Worm (Caenorhabditis elegans) whole organism, midembryonic: Measurements from ENCODE around the gene clec-176.
A peak's percentile ranks its signal among the peaks of the same experiment; 100 is the strongest.
"Not testable (repeated sequence)": the region's sequence is repeated elsewhere in the genome, so short reads cannot be mapped to it uniquely, and the experiment has no call there.

Source experiments
- T22C8.4 ChIP-seq: fragments of 200-800 bp; sonication (Bioruptor generic); IDR thresholded peaks from 2 replicates; pipeline ENCODE4 v1.3.6; 2022; ENCODE audit warnings: missing genetic modification characterization, missing compliant biosample characterization
- cog-1 ChIP-seq: sonication (generic microtip); optimal IDR thresholded peaks from 2 replicates; lab custom pipeline; 2016; ENCODE audit warnings: missing genetic modification characterization, missing compliant biosample characterization
- flt-1 ChIP-seq: fragments of 200-800 bp; sonication (Bioruptor generic); IDR thresholded peaks from 2 replicates; pipeline ENCODE4 v1.3.6; 2022; ENCODE audit warnings: missing genetic modification characterization, missing compliant biosample characterization
- klf-2 ChIP-seq: fragments of 200-800 bp; sonication (Bioruptor generic); conservative IDR thresholded peaks from 2 replicates; pipeline ENCODE4 v1.3.6; 2022; ENCODE audit warnings: missing genetic modification reagents, missing genetic modification characterization, missing compliant biosample characterization
- med-1 ChIP-seq: sonication (generic microtip); optimal IDR thresholded peaks from 2 replicates; lab custom pipeline; 2017; ENCODE audit warnings: missing genetic modification characterization, mild to moderate bottlenecking, missing compliant biosample characterization, antibody characterized with exemption, missing genetic modification reagents; ENCODE audit not compliant: insufficient read depth
- ref-1 ChIP-seq: fragments of 200-800 bp; sonication (Bioruptor generic); conservative IDR thresholded peaks from 2 replicates; pipeline ENCODE4 v1.3.6; 2022; ENCODE audit warnings: missing genetic modification reagents, missing genetic modification characterization, missing compliant biosample characterization
- tab-1 ChIP-seq: fragments of 200-800 bp; sonication (Bioruptor generic); IDR thresholded peaks from 2 replicates; pipeline ENCODE4 v1.3.6; 2022; ENCODE audit warnings: missing genetic modification characterization, missing compliant biosample characterization
- ztf-23 ChIP-seq: fragments of 200-800 bp; sonication (Bioruptor generic); IDR thresholded peaks from 2 replicates; pipeline ENCODE4 v1.3.6; 2022; ENCODE audit warnings: missing genetic modification reagents, missing genetic modification characterization, missing compliant biosample characterization
- ztf-29 ChIP-seq: fragments of 200-800 bp; sonication (Bioruptor generic); IDR thresholded peaks from 2 replicates; pipeline ENCODE4 v1.3.6; 2022; ENCODE audit warnings: missing genetic modification reagents, missing genetic modification characterization, missing compliant biosample characterization

The clec-176 gene

ce11 chrIV:5002448-5002847 is 18.6 kb downstream of the clec-176 start, which contains the start of gene pes-1:
Gene pes-1 (plus strand): TSS chrIV:5002748.
- TF ChIP-seq klf-2 (GFP tag; lab: Robert Waterston, UW) (no peak), cog-1 (no peak), ref-1 (GFP tag; lab: Robert Waterston, UW) (no peak), flt-1 (GFP tag; lab: Robert Waterston, UW) (no peak), ztf-29 (GFP tag; lab: Robert Waterston, UW) (no peak), med-1 (GFP tag; lab: Kevin White, UChicago) (no peak), ztf-23 (no peak), T22C8.4 (GFP tag; lab: Robert Waterston, UW) (no peak), tab-1 (GFP tag; lab: Robert Waterston, UW) (no peak)

ce11 chrIV:5005154-5005553 is 21.3 kb downstream of the clec-176 start:
- TF ChIP-seq ztf-29 (GFP tag; lab: Robert Waterston, UW) (no peak), med-1 (GFP tag; lab: Kevin White, UChicago) (no peak), klf-2 (GFP tag; lab: Robert Waterston, UW) (no peak), T22C8.4 (GFP tag; lab: Robert Waterston, UW) (no peak), flt-1 (GFP tag; lab: Robert Waterston, UW) (no peak), tab-1 (GFP tag; lab: Robert Waterston, UW) (no peak), ztf-23 (no peak), ref-1 (GFP tag; lab: Robert Waterston, UW) (no peak), cog-1 (no peak)

- TF ChIP-seq flt-1 (GFP tag; lab: Robert Waterston, UW) = no peak
- TF ChIP-seq tab-1 (GFP tag; lab: Robert Waterston, UW) = no peak
These were observed 24.5 kb downstream of the clec-176 start, which contains the start of gene srm-2 for ce11 chrIV:5008378-5008777. Gene srm-2 (plus strand): TSS chrIV:5008678.

- TF ChIP-seq med-1 (GFP tag; lab: Kevin White, UChicago) (no peak), ref-1 (GFP tag; lab: Robert Waterston, UW) (no peak), T22C8.4 (GFP tag; lab: Robert Waterston, UW) (no peak), klf-2 (GFP tag; lab: Robert Waterston, UW) (no peak), tab-1 (GFP tag; lab: Robert Waterston, UW) (no peak), ztf-29 (GFP tag; lab: Robert Waterston, UW) (no peak), flt-1 (GFP tag; lab: Robert Waterston, UW) (no peak), ztf-23 (no peak), cog-1 (no peak)
These were observed 28.4 kb downstream of the clec-176 start, which contains the start of gene srm-1 for ce11 chrIV:5012241-5012640. Gene srm-1 (plus strand): TSS chrIV:5012541.

- TF ChIP-seq ztf-29, flt-1, T22C8.4 (GFP tag; lab: Robert Waterston, UW): not testable (repeated sequence)
These were observed 32.6 kb downstream of the clec-176 start, which contains the start of gene ssq-4 for ce11 chrIV:5016461-5016860. Gene ssq-4 (plus strand): TSS chrIV:5016479.

- TF ChIP-seq tab-1 (GFP tag; lab: Robert Waterston, UW) = 0 out of 2 replicates have a peak, but pooled peaks have one; percentile 9
These were observed 33.2 kb downstream of the clec-176 start, which contains the start of gene T28H11.7 for ce11 chrIV:5017075-5017474. Gene T28H11.7 (minus strand): TSS chrIV:5017175.

ce11 chrIV:5020533-5020932 is 36.7 kb downstream of the clec-176 start, which contains the start of gene T28H11.8:
Gene T28H11.8 (minus strand): TSS chrIV:5020633.
- TF ChIP-seq ztf-23 (no peak), tab-1 (GFP tag; lab: Robert Waterston, UW) (no peak), klf-2 (GFP tag; lab: Robert Waterston, UW) (no peak), T22C8.4 (GFP tag; lab: Robert Waterston, UW) (no peak), ref-1 (GFP tag; lab: Robert Waterston, UW) (no peak), med-1 (GFP tag; lab: Kevin White, UChicago) (no peak), cog-1 (no peak)

ce11 chrIV:5025646-5026045 is 41.8 kb downstream of the clec-176 start, which contains the start of gene C09B9.85:
Gene C09B9.85 (minus strand): TSS chrIV:5025746.
- TF ChIP-seq tab-1 (GFP tag; lab: Robert Waterston, UW) (no peak), cog-1 (no peak)

- TF ChIP-seq med-1 (GFP tag; lab: Kevin White, UChicago) = no peak
- TF ChIP-seq tab-1 (GFP tag; lab: Robert Waterston, UW) = no peak
- no peak for TF ChIP-seq ref-1 (GFP tag; lab: Robert Waterston, UW)
- no peak for TF ChIP-seq ztf-23
- TF ChIP-seq cog-1 = no peak
- TF ChIP-seq T22C8.4 (GFP tag; lab: Robert Waterston, UW) = no peak
- TF ChIP-seq flt-1 (GFP tag; lab: Robert Waterston, UW) = no peak
- no peak for TF ChIP-seq klf-2 (GFP tag; lab: Robert Waterston, UW)
- no peak for TF ChIP-seq ztf-29 (GFP tag; lab: Robert Waterston, UW)
These were observed 45.1 kb downstream of the clec-176 start, which contains the start of the genes best-6 and C09B9.2 for ce11 chrIV:5028978-5029377. Gene best-6 (minus strand): TSS chrIV:5029078. Gene C09B9.2 (plus strand): TSS chrIV:5029291.

- no peak for TF ChIP-seq tab-1 (GFP tag; lab: Robert Waterston, UW)
These were observed 47.5 kb downstream of the clec-176 start for ce11 chrIV:5031346-5031745.

ce11 chrIV:5033276-5033675 is 49.4 kb downstream of the clec-176 start, which contains the start of gene C09B9.4:
Gene C09B9.4 (minus strand): TSS chrIV:5033376.
- TF ChIP-seq ref-1 (GFP tag; lab: Robert Waterston, UW) (no peak), flt-1 (GFP tag; lab: Robert Waterston, UW) (no peak), klf-2 (GFP tag; lab: Robert Waterston, UW) (no peak), T22C8.4 (GFP tag; lab: Robert Waterston, UW) (no peak), ztf-23 (no peak), ztf-29 (GFP tag; lab: Robert Waterston, UW) (no peak), med-1 (GFP tag; lab: Kevin White, UChicago) (no peak), cog-1 (no peak), tab-1 (GFP tag; lab: Robert Waterston, UW) (no peak)
